Fruit fly (Drosophila melanogaster): ENCODE results near the gene Cpr67Fa2.

- no peak for TF ChIP-seq CG8478 (optimal IDR thresholded peaks at IDR 0.05)
- peak in 1 of 2 experiments; percentile 4 for TF ChIP-seq CTCF (optimal IDR thresholded peaks at IDR 0.05)
Measured at dm6 chr3L:10863925-10864324, 27.6 kb upstream of the Cpr67Fa2 start.
